In the genomic region with DNA sequence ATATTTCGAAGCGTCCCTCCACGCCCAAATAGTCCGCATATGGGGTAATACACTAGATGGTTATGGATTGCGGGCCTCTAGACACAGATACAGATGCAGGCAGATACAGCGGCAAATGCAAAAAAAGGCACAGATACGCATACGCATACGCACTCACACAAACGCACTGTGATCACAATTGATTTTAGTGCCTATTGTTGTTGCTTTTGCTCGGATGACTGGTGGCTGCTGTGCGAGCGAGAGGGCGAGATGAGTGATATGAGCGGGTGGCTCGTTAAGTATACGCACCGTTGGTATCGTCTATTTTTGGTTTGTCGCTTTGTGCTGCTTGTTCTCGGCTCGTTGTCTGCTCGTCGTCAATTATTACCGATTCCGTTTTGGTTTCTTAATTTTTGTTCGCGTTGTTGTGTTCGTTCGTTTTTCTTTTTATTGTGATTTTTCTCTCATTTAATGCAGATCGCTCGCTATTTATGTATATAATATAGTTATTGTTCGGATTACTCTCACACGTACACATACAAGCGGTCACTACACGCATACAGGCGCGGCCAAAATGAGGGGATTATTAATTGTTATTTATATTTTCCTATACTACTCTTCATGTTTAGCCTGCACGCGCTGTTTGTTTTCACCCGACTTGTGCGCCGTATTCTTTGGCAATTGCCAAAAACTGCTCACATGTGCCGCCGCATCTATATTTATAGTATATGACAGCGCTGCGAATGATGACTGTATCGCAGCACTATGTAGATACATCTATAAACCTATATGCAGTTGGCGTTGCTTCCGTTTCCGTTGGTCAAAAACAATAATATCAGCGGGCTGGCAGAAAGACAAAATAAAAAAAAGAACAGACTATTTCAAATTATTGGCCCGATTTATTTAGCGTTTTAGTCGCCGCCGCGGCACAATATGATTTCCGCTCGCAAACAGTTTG, we compare ENCODE assay signal across 2 fruit fly cellular contexts.
A peak's percentile ranks its signal among the peaks of the same experiment; 100 is the strongest.
TF ChIP-seq lines count a peak whose summit lies in the region.

No protein-coding gene starts in this region.

TF ChIP-seq in whole organism, embryonic, 481 proteins besides CTCF, POLR2A, EP300 and RAD21 (continued from another document and continues in another):
- no peak for TF ChIP-seq hb (GFP tag; IDR thresholded peaks at IDR 0.05; lab: Robert Waterston, UW; ENCODE audit: partially characterized antibody)
- TF ChIP-seq pho (GFP tag; optimal IDR thresholded peaks at IDR 0.05; lab: Kevin White, UChicago), result no peak
- no peak for TF ChIP-seq CG10462 (GFP tag; optimal IDR thresholded peaks at IDR 0.05; lab: Kevin White, UChicago)
- TF ChIP-seq CG17186 (GFP tag; optimal IDR thresholded peaks at IDR 0.05; lab: Kevin White, UChicago), result no peak
- no peak for TF ChIP-seq HmgZ (tag; optimal IDR thresholded peaks at IDR 0.05; lab: Kevin White, UChicago)
- TF ChIP-seq oc (tag; optimal IDR thresholded peaks at IDR 0.05; lab: Kevin White, UChicago), result peak; percentile 37
- no peak for TF ChIP-seq CG10274 (GFP tag; optimal IDR thresholded peaks at IDR 0.05; lab: Kevin White, UChicago)
- TF ChIP-seq mirr (GFP tag; optimal IDR thresholded peaks at IDR 0.05; lab: Kevin White, UChicago), result peak; percentile 42
- TF ChIP-seq chm (GFP tag; IDR thresholded peaks at IDR 0.05; lab: Robert Waterston, UW), result 0 out of 2 replicates have a peak, but pooled peaks have one; percentile 45
- no peak for TF ChIP-seq CG4404 (GFP tag; IDR thresholded peaks at IDR 0.05; lab: Robert Waterston, UW)
- no peak for TF ChIP-seq Rfx (GFP tag; IDR thresholded peaks at IDR 0.05; lab: Robert Waterston, UW)
- TF ChIP-seq grn (GFP tag; optimal IDR thresholded peaks at IDR 0.05; lab: Kevin White, UChicago), result peak; percentile 14
- TF ChIP-seq HHEX (GFP tag; optimal IDR thresholded peaks at IDR 0.05; lab: Kevin White, UChicago), result no peak
- TF ChIP-seq zfh1 (GFP tag; IDR thresholded peaks at IDR 0.05; lab: Robert Waterston, UW), result no peak
- TF ChIP-seq Pdp1 (GFP tag; optimal IDR thresholded peaks at IDR 0.05; lab: Kevin White, UChicago), result peak in 1 of 2 experiments; percentile 10
- peak; percentile 33 for TF ChIP-seq Nf-YB (GFP tag; optimal IDR thresholded peaks at IDR 0.05; lab: Kevin White, UChicago)
- no peak for TF ChIP-seq gem (tag; optimal IDR thresholded peaks at IDR 0.05; lab: Kevin White, UChicago)
- TF ChIP-seq CG32772 (GFP tag; IDR thresholded peaks at IDR 0.05; lab: Robert Waterston, UW), result no peak
- TF ChIP-seq sd (tag; optimal IDR thresholded peaks at IDR 0.05; lab: Kevin White, UChicago), result peak; percentile 40
- peak in 1 of 2 experiments; percentile 9 for TF ChIP-seq Trl (optimal IDR thresholded peaks at IDR 0.05; lab: Kevin White, UChicago)
- no peak for TF ChIP-seq Trl (GFP tag; optimal IDR thresholded peaks at IDR 0.05; lab: Kevin White, UChicago)
- peak; percentile 58 for TF ChIP-seq Sox102F (GFP tag; optimal IDR thresholded peaks at IDR 0.05; lab: Kevin White, UChicago)
- no peak for TF ChIP-seq Dbx (GFP tag; IDR thresholded peaks at IDR 0.05; lab: Robert Waterston, UW)
- TF ChIP-seq Awh (GFP tag; IDR thresholded peaks at IDR 0.05; lab: Robert Waterston, UW), result no peak
- no peak for TF ChIP-seq CG11695 (GFP tag; IDR thresholded peaks at IDR 0.05; lab: Robert Waterston, UW)
- TF ChIP-seq CG1602 (GFP tag; optimal IDR thresholded peaks at IDR 0.05; lab: Kevin White, UChicago), result no peak
- peak; percentile 56 for TF ChIP-seq nom (GFP tag; optimal IDR thresholded peaks at IDR 0.05; lab: Kevin White, UChicago)
- peak; percentile 81 for TF ChIP-seq psq (GFP tag; optimal IDR thresholded peaks at IDR 0.05; lab: Kevin White, UChicago)
- TF ChIP-seq CG10267 (tag; optimal IDR thresholded peaks at IDR 0.05; lab: Kevin White, UChicago), result no peak
- no peak for TF ChIP-seq E2f1 (GFP tag; IDR thresholded peaks at IDR 0.05; lab: Robert Waterston, UW)
- no peak for TF ChIP-seq hbn (GFP tag; IDR thresholded peaks at IDR 0.05; lab: Robert Waterston, UW; ENCODE audit: partially characterized antibody)
- peak; percentile 30 for TF ChIP-seq nau (GFP tag; optimal IDR thresholded peaks at IDR 0.05; lab: Kevin White, UChicago)
- TF ChIP-seq caup (GFP tag; optimal IDR thresholded peaks at IDR 0.05; lab: Kevin White, UChicago; ENCODE audit: severe bottlenecking), result peak; percentile 11
- TF ChIP-seq Deaf1 (tag; optimal IDR thresholded peaks at IDR 0.05; lab: Kevin White, UChicago), result peak; percentile 52
- TF ChIP-seq CG2199 (GFP tag; IDR thresholded peaks at IDR 0.05; lab: Robert Waterston, UW), result peak; percentile 67; the same call in 1 of the 3 replicates
- TF ChIP-seq CG13624 (GFP tag; optimal IDR thresholded peaks at IDR 0.05; lab: Kevin White, UChicago), result peak; percentile 2
- TF ChIP-seq zfh2 (GFP tag; optimal IDR thresholded peaks at IDR 0.05; lab: Kevin White, UChicago), result no peak
- TF ChIP-seq B-H1 (GFP tag; IDR thresholded peaks at IDR 0.05; lab: Robert Waterston, UW), result no peak
- no peak for TF ChIP-seq ara (GFP tag; IDR thresholded peaks at IDR 0.05; lab: Robert Waterston, UW)
- no peak for TF ChIP-seq ap (GFP tag; IDR thresholded peaks at IDR 0.05; lab: Robert Waterston, UW)
- peak; percentile 1 for TF ChIP-seq Hmr (GFP tag; optimal IDR thresholded peaks at IDR 0.05; lab: Kevin White, UChicago)
- peak; percentile 78 for TF ChIP-seq kah (GFP tag; optimal IDR thresholded peaks at IDR 0.05; lab: Kevin White, UChicago)
- peak; percentile 26; the same call in 1 of the 3 replicates for TF ChIP-seq row (GFP tag; IDR thresholded peaks at IDR 0.05; lab: Robert Waterston, UW)
- TF ChIP-seq CG17829 (tag; optimal IDR thresholded peaks at IDR 0.05; lab: Kevin White, UChicago), result no peak
- no peak for TF ChIP-seq gt (GFP tag; IDR thresholded peaks at IDR 0.05; lab: Robert Waterston, UW)
- no peak for TF ChIP-seq H15 (GFP tag; IDR thresholded peaks at IDR 0.05; lab: Robert Waterston, UW)
- peak; percentile 6 for TF ChIP-seq CG2116 (GFP tag; optimal IDR thresholded peaks at IDR 0.05; lab: Kevin White, UChicago)
- TF ChIP-seq HmgD (GFP tag; optimal IDR thresholded peaks at IDR 0.05; lab: Kevin White, UChicago), result no peak
- no peak for TF ChIP-seq cad (GFP tag; optimal IDR thresholded peaks at IDR 0.05; lab: Kevin White, UChicago)
- no peak for TF ChIP-seq CG14710 (tag; optimal IDR thresholded peaks at IDR 0.05; lab: Kevin White, UChicago)
- TF ChIP-seq NFAT (GFP tag; IDR thresholded peaks at IDR 0.05; lab: Robert Waterston, UW), result no peak
- no peak; the same call in 2 of the 3 replicates for TF ChIP-seq CG34422 (GFP tag; IDR thresholded peaks at IDR 0.05; lab: Robert Waterston, UW)
- no peak for TF ChIP-seq fd3F (GFP tag; optimal IDR thresholded peaks at IDR 0.05; lab: Kevin White, UChicago)
- peak; percentile 85 for TF ChIP-seq cg (GFP tag; optimal IDR thresholded peaks at IDR 0.05; lab: Kevin White, UChicago)
- no peak for TF ChIP-seq CG9727 (GFP tag; optimal IDR thresholded peaks at IDR 0.05; lab: Kevin White, UChicago)
- TF ChIP-seq mam (GFP tag; optimal IDR thresholded peaks at IDR 0.05; lab: Kevin White, UChicago), result no peak
- TF ChIP-seq CG13894 (tag; optimal IDR thresholded peaks at IDR 0.05; lab: Kevin White, UChicago), result peak; percentile 0
- peak; percentile 27 for TF ChIP-seq kni (GFP tag; optimal IDR thresholded peaks at IDR 0.05; lab: Kevin White, UChicago)
- no peak for TF ChIP-seq tin (GFP tag; optimal IDR thresholded peaks at IDR 0.05; lab: Kevin White, UChicago)
- no peak for TF ChIP-seq CG8765 (GFP tag; IDR thresholded peaks at IDR 0.05; lab: Robert Waterston, UW)
- TF ChIP-seq CG42726 (GFP tag; IDR thresholded peaks at IDR 0.05; lab: Robert Waterston, UW; ENCODE audit: partially characterized antibody), result no peak

TF ChIP-seq in whole organism, prepupa, 60 proteins besides CTCF, POLR2A, EP300 and RAD21 (continued from another document):
- no peak for TF ChIP-seq vri (GFP tag; optimal IDR thresholded peaks at IDR 0.05; lab: Kevin White, UChicago)
- TF ChIP-seq CG6276 (GFP tag; optimal IDR thresholded peaks at IDR 0.05; lab: Kevin White, UChicago), result no peak
- TF ChIP-seq topi (GFP tag; optimal IDR thresholded peaks at IDR 0.05; lab: Kevin White, UChicago), result no peak
- no peak for TF ChIP-seq CG10631 (GFP tag; optimal IDR thresholded peaks at IDR 0.05; lab: Kevin White, UChicago)
- TF ChIP-seq CG6808 (GFP tag; optimal IDR thresholded peaks at IDR 0.05; lab: Kevin White, UChicago), result peak; percentile 29
- TF ChIP-seq Hr4 (GFP tag; optimal IDR thresholded peaks at IDR 0.05; lab: Kevin White, UChicago), result no peak
- no peak for TF ChIP-seq Gug (GFP tag; IDR thresholded peaks at IDR 0.05; lab: Robert Waterston, UW)
- TF ChIP-seq Eip75B (GFP tag; optimal IDR thresholded peaks at IDR 0.05; lab: Kevin White, UChicago), result no peak
- no peak for TF ChIP-seq net (GFP tag; optimal IDR thresholded peaks at IDR 0.05; lab: Kevin White, UChicago)
- no peak for TF ChIP-seq spab (GFP tag; optimal IDR thresholded peaks at IDR 0.05; lab: Kevin White, UChicago)
- TF ChIP-seq Hr39 (GFP tag; optimal IDR thresholded peaks at IDR 0.05; lab: Kevin White, UChicago), result no peak
- TF ChIP-seq Ets96B (tag; optimal IDR thresholded peaks at IDR 0.05; lab: Kevin White, UChicago), result no peak
- TF ChIP-seq fd85E (GFP tag; optimal IDR thresholded peaks at IDR 0.05; lab: Kevin White, UChicago), result no peak
- TF ChIP-seq CG8632 (GFP tag; optimal IDR thresholded peaks at IDR 0.05; lab: Kevin White, UChicago), result no peak
- TF ChIP-seq achi (GFP tag; optimal IDR thresholded peaks at IDR 0.05; lab: Kevin White, UChicago), result no peak
- TF ChIP-seq CG6854 (GFP tag; optimal IDR thresholded peaks at IDR 0.05; lab: Kevin White, UChicago), result no peak
- TF ChIP-seq Hr38 (GFP tag; optimal IDR thresholded peaks at IDR 0.05; lab: Kevin White, UChicago), result no peak
- TF ChIP-seq ss (GFP tag; optimal IDR thresholded peaks at IDR 0.05; lab: Kevin White, UChicago), result peak; percentile 36 to 37
- TF ChIP-seq CG34406 (GFP tag; optimal IDR thresholded peaks at IDR 0.05; lab: Kevin White, UChicago), result no peak
- no peak for TF ChIP-seq acj6 (GFP tag; optimal IDR thresholded peaks at IDR 0.05; lab: Kevin White, UChicago)
- TF ChIP-seq salr (GFP tag; optimal IDR thresholded peaks at IDR 0.05; lab: Kevin White, UChicago), result peak in 1 of 2 experiments; percentile 22
- peak; percentile 5 for TF ChIP-seq CG3919 (GFP tag; optimal IDR thresholded peaks at IDR 0.05; lab: Kevin White, UChicago)
- peak; percentile 2 for TF ChIP-seq CG10669 (GFP tag; optimal IDR thresholded peaks at IDR 0.05; lab: Kevin White, UChicago)
- no peak for TF ChIP-seq dac (GFP tag; optimal IDR thresholded peaks at IDR 0.05; lab: Kevin White, UChicago)
- TF ChIP-seq Eip78C (GFP tag; lab: Kevin White, UChicago), result peak; percentile 76
- TF ChIP-seq CG11762 (GFP tag; optimal IDR thresholded peaks at IDR 0.05; lab: Kevin White, UChicago; ENCODE audit: insufficient read depth), result no peak
- no peak for TF ChIP-seq Ets21C (GFP tag; optimal IDR thresholded peaks at IDR 0.05; lab: Kevin White, UChicago)
- no peak for TF ChIP-seq CG15336 (GFP tag; IDR thresholded peaks at IDR 0.05; lab: Robert Waterston, UW)
- TF ChIP-seq fkh (GFP tag; optimal IDR thresholded peaks at IDR 0.05; lab: Kevin White, UChicago), result peak; percentile 37
- TF ChIP-seq lz (GFP tag; optimal IDR thresholded peaks at IDR 0.05; lab: Kevin White, UChicago), result no peak
- TF ChIP-seq CG3032 (tag; optimal IDR thresholded peaks at IDR 0.05; lab: Kevin White, UChicago), result no peak
- TF ChIP-seq CG4318 (GFP tag; optimal IDR thresholded peaks at IDR 0.05; lab: Kevin White, UChicago), result no peak
- TF ChIP-seq fd59A (GFP tag; optimal IDR thresholded peaks at IDR 0.05; lab: Kevin White, UChicago), result no peak
- TF ChIP-seq Sox14 (GFP tag; optimal IDR thresholded peaks at IDR 0.05; lab: Kevin White, UChicago), result no peak
- no peak for TF ChIP-seq OdsH (GFP tag; optimal IDR thresholded peaks at IDR 0.05; lab: Kevin White, UChicago)
- TF ChIP-seq Sox102F (GFP tag; optimal IDR thresholded peaks at IDR 0.05; lab: Kevin White, UChicago), result no peak
- TF ChIP-seq CG6792 (GFP tag; optimal IDR thresholded peaks at IDR 0.05; lab: Kevin White, UChicago), result no peak
- TF ChIP-seq Eip93F (GFP tag; optimal IDR thresholded peaks at IDR 0.05; lab: Kevin White, UChicago), result no peak
- TF ChIP-seq Met (GFP tag; optimal IDR thresholded peaks at IDR 0.05; lab: Kevin White, UChicago), result no peak
- no peak for TF ChIP-seq CG32006 (GFP tag; optimal IDR thresholded peaks at IDR 0.05; lab: Kevin White, UChicago)
- no peak for TF ChIP-seq Lpt (GFP tag; optimal IDR thresholded peaks at IDR 0.05; lab: Kevin White, UChicago)
